Worm (Caenorhabditis elegans) whole organism, L3 larva: Measurements from ENCODE around the gene F28H6.6.

ENCODE experiments used
- R02D3.7 ChIP-seq: fragments of 150-350 bp; optimal IDR thresholded peaks from 2 replicates; lab custom pipeline; 2014; ENCODE audit warnings: missing biosample characterization, missing genetic modification characterization
- ZK546.5 ChIP-seq: sonication (generic microtip); optimal IDR thresholded peaks from 2 replicates; lab custom pipeline; 2017; ENCODE audit warnings: missing biosample characterization, missing genetic modification characterization
- aly-2 ChIP-seq: fragments of 150-350 bp; optimal IDR thresholded peaks from 2 replicates; lab custom pipeline; 2014; ENCODE audit warnings: missing biosample characterization, missing genetic modification characterization
- ama-1 ChIP-seq: fragments of 150-350 bp; optimal IDR thresholded peaks from 2 replicates; lab custom pipeline; 2018
- ceh-16 ChIP-seq: sonication (generic microtip); optimal IDR thresholded peaks from 2 replicates; lab custom pipeline; 2017; ENCODE audit warnings: missing biosample characterization, missing genetic modification characterization
- ceh-28 ChIP-seq: fragments of 150-350 bp; optimal IDR thresholded peaks from 2 replicates; lab custom pipeline; 2014; ENCODE audit warnings: missing biosample characterization, missing genetic modification reagents, missing genetic modification characterization
- ceh-82 ChIP-seq: fragments of 150-350 bp; optimal IDR thresholded peaks from 2 replicates; lab custom pipeline; 2014; ENCODE audit warnings: missing biosample characterization, missing genetic modification characterization
- ceh-9 ChIP-seq: sonication (generic microtip); optimal IDR thresholded peaks from 2 replicates; lab custom pipeline; 2018; ENCODE audit warnings: missing biosample characterization, missing genetic modification characterization
- daf-12 ChIP-seq: fragments of 150-350 bp; optimal IDR thresholded peaks from 2 replicates; lab custom pipeline; 2014; ENCODE audit warnings: missing biosample characterization, missing genetic modification reagents, missing genetic modification characterization
- egl-27 ChIP-seq: sonication (generic microtip); optimal IDR thresholded peaks from 4 replicates; lab custom pipeline; 2017; ENCODE audit warnings: missing biosample characterization, missing genetic modification reagents, missing genetic modification characterization
- egl-5 ChIP-seq: fragments of 150-350 bp; optimal IDR thresholded peaks from 2 replicates; lab custom pipeline; 2017; ENCODE audit warnings: missing biosample characterization, missing genetic modification reagents, missing genetic modification characterization, inconsistent platforms
- elt-1 ChIP-seq: fragments of 150-350 bp; optimal IDR thresholded peaks from 2 replicates; lab custom pipeline; 2014; ENCODE audit warnings: missing biosample characterization, missing genetic modification characterization
- elt-2 ChIP-seq: sonication (generic microtip); optimal IDR thresholded peaks from 2 replicates; lab custom pipeline; 2016; ENCODE audit warnings: missing genetic modification reagents, mild to moderate bottlenecking, missing genetic modification characterization, missing compliant biosample characterization
- elt-3 ChIP-seq, 3 experiments: fragments of 150-350 bp in 1 of 3; sonication (generic microtip) in 2 of 3; optimal IDR thresholded peaks; 2 replicates in 2 of 3; 4 replicates in 1 of 3; lab custom pipeline; 2014 to 2017; ENCODE audit warnings: missing biosample characterization in 3 of 3, missing genetic modification characterization in 3 of 3
- eor-1 ChIP-seq, 2 experiments: fragments of 150-350 bp; optimal IDR thresholded peaks; 2 replicates each; lab custom pipeline; 2014 to 2018; ENCODE audit warnings: missing biosample characterization in 2 of 2, missing genetic modification characterization in 2 of 2
- hmg-11 ChIP-seq: sonication (generic microtip); optimal IDR thresholded peaks from 2 replicates; lab custom pipeline; 2016; ENCODE audit warnings: missing genetic modification characterization, missing compliant biosample characterization
- jun-1 ChIP-seq: fragments of 150-350 bp; optimal IDR thresholded peaks from 2 replicates; lab custom pipeline; 2014; ENCODE audit warnings: missing biosample characterization, missing genetic modification reagents, missing genetic modification characterization
- lin-15B ChIP-seq: fragments of 150-350 bp; optimal IDR thresholded peaks from 2 replicates; lab custom pipeline; 2014; ENCODE audit warnings: missing biosample characterization, missing genetic modification characterization
- lin-39 ChIP-seq: fragments of 150-350 bp; optimal IDR thresholded peaks from 2 replicates; lab custom pipeline; 2018; ENCODE audit warnings: missing biosample characterization, missing genetic modification reagents, missing genetic modification characterization
- mdl-1 ChIP-seq: fragments of 150-350 bp; optimal IDR thresholded peaks from 2 replicates; lab custom pipeline; 2014; ENCODE audit warnings: missing biosample characterization, missing genetic modification characterization
- nfya-1 ChIP-seq: sonication (generic microtip); optimal IDR thresholded peaks from 2 replicates; lab custom pipeline; 2017; ENCODE audit warnings: missing genetic modification characterization, mild to moderate bottlenecking, missing compliant biosample characterization, antibody characterized with exemption, moderate library complexity; ENCODE audit not compliant: insufficient read depth
- nhr-11 ChIP-seq: fragments of 150-350 bp; optimal IDR thresholded peaks from 2 replicates; lab custom pipeline; 2014; ENCODE audit warnings: missing biosample characterization, missing genetic modification characterization
- nhr-23 ChIP-seq: fragments of 150-350 bp; optimal IDR thresholded peaks from 2 replicates; lab custom pipeline; 2014; ENCODE audit warnings: missing biosample characterization, missing genetic modification reagents, missing genetic modification characterization
- nhr-237 ChIP-seq: fragments of 150-350 bp; optimal IDR thresholded peaks from 2 replicates; lab custom pipeline; 2014; ENCODE audit warnings: missing biosample characterization, missing genetic modification characterization
- nhr-25 ChIP-seq: sonication (generic microtip); optimal IDR thresholded peaks from 2 replicates; lab custom pipeline; 2017; ENCODE audit warnings: missing biosample characterization, missing genetic modification characterization
- nhr-28 ChIP-seq: fragments of 150-350 bp; optimal IDR thresholded peaks from 2 replicates; lab custom pipeline; 2014; ENCODE audit warnings: missing biosample characterization, missing genetic modification characterization
- nhr-43 ChIP-seq: sonication (generic microtip); optimal IDR thresholded peaks from 2 replicates; lab custom pipeline; 2016; ENCODE audit warnings: mild to moderate bottlenecking, missing genetic modification characterization, missing compliant biosample characterization; ENCODE audit not compliant: poor library complexity, severe bottlenecking
- nhr-76 ChIP-seq: fragments of 150-350 bp; sonication (generic microtip); optimal IDR thresholded peaks from 5 replicates; lab custom pipeline; 2014; ENCODE audit warnings: missing biosample characterization, missing genetic modification characterization
- nhr-77 ChIP-seq: fragments of 150-350 bp; optimal IDR thresholded peaks from 2 replicates; lab custom pipeline; 2014; ENCODE audit warnings: missing biosample characterization, missing genetic modification characterization
- pha-4 ChIP-seq: fragments of 150-350 bp; optimal IDR thresholded peaks from 2 replicates; lab custom pipeline; 2014; ENCODE audit warnings: missing biosample characterization, missing genetic modification reagents, missing genetic modification characterization
- pqm-1 ChIP-seq: fragments of 150-350 bp; optimal IDR thresholded peaks from 2 replicates; lab custom pipeline; 2017; ENCODE audit warnings: missing biosample characterization, missing genetic modification characterization, inconsistent platforms
- sea-2 ChIP-seq: fragments of 150-350 bp; sonication (generic microtip); optimal IDR thresholded peaks from 4 replicates; lab custom pipeline; 2014; ENCODE audit warnings: missing biosample characterization, missing genetic modification reagents, missing genetic modification characterization
- skn-1 ChIP-seq: fragments of 150-350 bp; optimal IDR thresholded peaks from 2 replicates; lab custom pipeline; 2014; ENCODE audit warnings: missing biosample characterization, missing genetic modification characterization
- snpc-4 ChIP-seq: fragments of 150-350 bp; optimal IDR thresholded peaks from 2 replicates; lab custom pipeline; 2014; ENCODE audit warnings: missing biosample characterization, missing genetic modification characterization
- tbx-2 ChIP-seq: sonication (generic microtip); optimal IDR thresholded peaks from 2 replicates; lab custom pipeline; 2016; ENCODE audit warnings: mild to moderate bottlenecking, missing genetic modification characterization, missing compliant biosample characterization
- unc-39 ChIP-seq: sonication (generic microtip); optimal IDR thresholded peaks from 4 replicates; lab custom pipeline; 2017; ENCODE audit warnings: missing biosample characterization, missing genetic modification characterization
- unc-62 ChIP-seq: fragments of 150-350 bp; sonication (generic microtip); optimal IDR thresholded peaks from 4 replicates; lab custom pipeline; 2014; ENCODE audit warnings: missing biosample characterization, missing genetic modification reagents, missing genetic modification characterization
- zag-1 ChIP-seq: fragments of 150-350 bp; optimal IDR thresholded peaks from 2 replicates; lab custom pipeline; 2014; ENCODE audit warnings: missing biosample characterization, missing genetic modification characterization
- ztf-4 ChIP-seq: fragments of 150-350 bp; optimal IDR thresholded peaks from 2 replicates; lab custom pipeline; 2014; ENCODE audit warnings: missing biosample characterization, missing genetic modification characterization

F28H6.6 gene

ce11 chrX:14152644-14153043, 27.0 kb upstream of the F28H6.6 start:
- TF ChIP-seq nhr-77 (no peak), sea-2 (no peak), nhr-237 (tag; lab: Kevin White, UChicago) (no peak), nfya-1 (no peak), elt-3 (tag; optimal IDR thresholded peaks at IDR 0.05; lab: Kevin White, UChicago) (no peak), egl-27 (tag; lab: Kevin White, UChicago) (no peak), nhr-43 (tag; lab: Kevin White, UChicago) (no peak), ceh-9 (tag; lab: Kevin White, UChicago) (no peak), nhr-28 (tag; lab: Kevin White, UChicago) (no peak), unc-39 (tag; lab: Kevin White, UChicago) (no peak), ceh-16 (no peak), lin-39 (tag; lab: Kevin White, UChicago) (no peak), skn-1 (tag; lab: Kevin White, UChicago) (no peak), ama-1 (no peak), nhr-25 (no peak), ztf-4 (tag; lab: Kevin White, UChicago) (no peak), R02D3.7 (tag; lab: Kevin White, UChicago) (no peak), ceh-82 (tag; lab: Kevin White, UChicago) (no peak), mdl-1 (tag; lab: Kevin White, UChicago) (no peak)

DNA sequence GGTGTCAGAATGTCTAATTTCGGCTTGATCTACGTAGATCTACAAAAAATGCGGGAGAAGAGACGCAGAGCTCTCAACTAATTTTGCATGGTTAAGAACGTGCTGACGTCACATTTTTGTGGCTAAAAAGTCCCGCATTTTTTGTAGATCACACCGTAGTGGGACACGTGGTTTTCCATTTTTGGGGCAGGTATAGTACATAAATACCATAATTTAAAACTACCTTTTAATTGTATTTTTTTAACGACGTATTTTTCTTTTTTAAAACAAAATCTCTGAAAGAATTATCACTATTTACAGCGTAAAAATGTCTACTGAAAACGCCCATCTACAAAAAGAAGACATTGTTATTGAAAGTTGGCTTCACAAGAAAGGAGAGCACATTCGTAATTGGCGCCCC, 21.7 kb upstream of the F28H6.6 start, which contains the start of gene akt-2:
akt-2 (plus strand) TSS at position 301 of the 400 bp plus-strand sequence.
- TF ChIP-seq R02D3.7 (tag; lab: Kevin White, UChicago), result no peak
- no peak for TF ChIP-seq elt-1 (tag; lab: Kevin White, UChicago)
- TF ChIP-seq zag-1 (tag; lab: Kevin White, UChicago), result no peak
- no peak for TF ChIP-seq unc-39 (tag; lab: Kevin White, UChicago)
- TF ChIP-seq eor-1 (tag; optimal IDR thresholded peaks at IDR 0.05; lab: Kevin White, UChicago), result no peak
- TF ChIP-seq nhr-25, result no peak
- no peak for TF ChIP-seq daf-12 (tag; lab: Kevin White, UChicago)
- no peak for TF ChIP-seq ZK546.5 (tag; lab: Kevin White, UChicago)

- TF ChIP-seq pha-4 (tag; lab: Kevin White, UChicago), result peak; percentile 97
- peak; percentile 23 for TF ChIP-seq sea-2
- TF ChIP-seq ceh-28 (tag; lab: Kevin White, UChicago), result peak; percentile 81
- peak; percentile 86 for TF ChIP-seq nhr-23
- peak; percentile 47 for TF ChIP-seq tbx-2 (tag; lab: Kevin White, UChicago)
- TF ChIP-seq nhr-76 (tag; lab: Kevin White, UChicago), result no peak
- TF ChIP-seq jun-1 (tag; lab: Kevin White, UChicago), result peak; percentile 80
- peak; percentile 81 for TF ChIP-seq skn-1 (tag; lab: Kevin White, UChicago)
- TF ChIP-seq elt-1 (tag; lab: Kevin White, UChicago), result peak; percentile 27
- TF ChIP-seq elt-3 (tag; optimal IDR thresholded peaks at IDR 0.05; lab: Kevin White, UChicago), result no peak
- peak; percentile 53 for TF ChIP-seq pqm-1
- TF ChIP-seq ama-1, result peak; percentile 4
- TF ChIP-seq egl-5, result no peak
- TF ChIP-seq lin-15B, result peak; percentile 22
- TF ChIP-seq snpc-4 (tag; lab: Kevin White, UChicago), result peak; percentile 51
- TF ChIP-seq nfya-1, result peak; percentile 88
- no peak for TF ChIP-seq aly-2 (tag; lab: Kevin White, UChicago)
- peak; percentile 43 for TF ChIP-seq nhr-11 (tag; lab: Kevin White, UChicago)
- no peak for TF ChIP-seq ceh-9 (tag; lab: Kevin White, UChicago)
- TF ChIP-seq elt-2, result peak; percentile 52
- peak; percentile 93 for TF ChIP-seq nhr-25
- peak in 1 of 2 experiments; percentile 47 for TF ChIP-seq eor-1 (tag; optimal IDR thresholded peaks at IDR 0.05; lab: Kevin White, UChicago)
- peak; percentile 88 for TF ChIP-seq lin-39 (tag; lab: Kevin White, UChicago)
- TF ChIP-seq hmg-11 (tag; lab: Kevin White, UChicago), result peak; percentile 78
- no peak for TF ChIP-seq egl-27 (tag; lab: Kevin White, UChicago)
- TF ChIP-seq unc-62 (GFP tag; lab: Kevin White, UChicago), result peak; percentile 56
- peak; percentile 56 for TF ChIP-seq nhr-43 (tag; lab: Kevin White, UChicago)
- TF ChIP-seq, all 47 proteins: peak for 21
Measured at ce11 chrX:14146740-14147140, 21.1 kb upstream of the F28H6.6 start.
